Fruit fly (Drosophila melanogaster) whole organism, wandering third instar larva: ENCODE results near the gene KdelR.

Experiments used
- Dif ChIP-seq: fragments of 200-275, 200-300 bp; sonication (Bioruptor generic); optimal IDR thresholded peaks from 2 replicates; lab custom pipeline; 2018; ENCODE audit warnings: missing biosample characterization, missing genetic modification characterization; ENCODE audit not compliant: partially characterized antibody
- GATAd ChIP-seq: sonication (Bioruptor generic); optimal IDR thresholded peaks from 2 replicates; lab custom pipeline; 2016; ENCODE audit warnings: missing biosample characterization, missing genetic modification characterization
- Hr83 ChIP-seq: fragments of 200-300 bp; sonication (Bioruptor generic); optimal IDR thresholded peaks from 2 replicates; lab custom pipeline; 2016; ENCODE audit warnings: missing biosample characterization, mild to moderate bottlenecking, missing genetic modification characterization, moderate library complexity; ENCODE audit not compliant: poor library complexity, severe bottlenecking
- Myc ChIP-seq: fragments of >200 bp; optimal IDR thresholded peaks from 2 replicates; lab custom pipeline; 2017
- OdsH ChIP-seq: fragments of 200-800 bp; sonication (Bioruptor generic); optimal IDR thresholded peaks from 2 replicates; lab custom pipeline; 2016; ENCODE audit warnings: missing biosample characterization, mild to moderate bottlenecking, missing genetic modification characterization
- Rel ChIP-seq, 2 experiments: fragments of 200-800 bp; sonication (Bioruptor generic) in 1 of 2; optimal IDR thresholded peaks; 2 replicates in 1 of 2; 3 replicates in 1 of 2; lab custom pipeline; 2016 to 2019; ENCODE audit warnings: mild to moderate bottlenecking in 2 of 2, missing biosample characterization in 2 of 2, missing genetic modification characterization in 2 of 2, moderate library complexity in 1 of 2
- dl ChIP-seq, 2 experiments: fragments of 175-275, 200-275 bp in 1 of 2; fragments of 200-275 bp in 1 of 2; sonication (Bioruptor generic); optimal IDR thresholded peaks; lab custom pipeline; 2018; ENCODE audit warnings: mild to moderate bottlenecking in 2 of 2, missing biosample characterization in 2 of 2, missing genetic modification characterization in 2 of 2, moderate library complexity in 2 of 2; ENCODE audit not compliant: partially characterized antibody in 2 of 2, insufficient read depth in 1 of 2
- foxo ChIP-seq, 2 experiments: fragments of 200-800 bp; sonication (Bioruptor generic); optimal IDR thresholded peaks; 2 replicates in 1 of 2; 3 replicates in 1 of 2; lab custom pipeline; 2016 to 2017; ENCODE audit warnings: missing biosample characterization in 2 of 2, missing genetic modification characterization in 2 of 2
- lola ChIP-seq: fragments of >200 bp; optimal IDR thresholded peaks from 2 replicates; lab custom pipeline; 2017; ENCODE audit warnings: missing biosample characterization, missing genetic modification characterization
- psq ChIP-seq: fragments of 200-800 bp; sonication (Bioruptor generic); optimal IDR thresholded peaks from 3 replicates; lab custom pipeline; 2017; ENCODE audit warnings: missing biosample characterization, mild to moderate bottlenecking, missing genetic modification characterization, moderate library complexity
- usp ChIP-seq: fragments of >200 bp; optimal IDR thresholded peaks from 2 replicates; lab custom pipeline; 2017; ENCODE audit warnings: missing biosample characterization, missing genetic modification characterization

DNA sequence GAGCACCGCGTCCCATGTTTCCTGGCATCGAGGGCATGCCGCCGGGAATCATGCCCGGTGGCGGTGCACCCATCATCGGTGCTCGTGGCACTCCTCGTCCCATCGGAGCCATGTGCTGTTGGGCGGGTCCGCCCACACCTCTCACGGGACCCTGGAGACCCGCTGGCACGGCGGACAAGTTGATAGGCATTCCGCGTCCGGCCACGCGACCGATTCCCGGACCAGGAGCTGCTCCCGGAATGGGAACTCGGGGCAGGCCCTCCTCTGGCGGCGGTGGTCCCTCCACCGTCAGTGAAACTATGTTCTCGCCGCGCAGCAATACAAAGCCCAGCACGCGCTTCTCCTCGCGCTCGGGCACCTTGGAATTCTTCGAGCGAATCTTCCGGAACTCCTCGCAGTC lies 1.1 kb upstream of the KdelR start:
- TF ChIP-seq psq (GFP tag; lab: Kevin White, UChicago) (no peak), Myc (no peak), Rel (GFP tag; optimal IDR thresholded peaks at IDR 0.05; lab: Kevin White, UChicago) (no peak), Rel (tag; optimal IDR thresholded peaks at IDR 0.05; lab: Kevin White, UChicago) (no peak), usp (GFP tag; lab: Kevin White, UChicago) (no peak), Dif (no peak), dl (GFP tag; optimal IDR thresholded peaks at IDR 0.05; lab: Kevin White, UChicago; ENCODE audit: insufficient read depth in 1 of 2, partially characterized antibody in 2 of 2) (no peak), GATAd (no peak), lola (GFP tag; lab: Kevin White, UChicago) (no peak), foxo (GFP tag; optimal IDR thresholded peaks at IDR 0.05; lab: Kevin White, UChicago) (no peak), OdsH (no peak), Hr83 (GFP tag; lab: Kevin White, UChicago) (no peak)
